Worm (Caenorhabditis elegans) whole organism, L2 larva: ENCODE results near the gene nspb-8.

Source experiments
- C34F6.9 ChIP-seq: fragments of 150-350 bp; optimal IDR thresholded peaks from 2 replicates; lab custom pipeline; 2014; ENCODE audit warnings: missing biosample characterization, missing genetic modification characterization
- aly-2 ChIP-seq: fragments of 150-350 bp; optimal IDR thresholded peaks from 2 replicates; lab custom pipeline; 2014; ENCODE audit warnings: missing biosample characterization, missing genetic modification characterization
- crh-2 ChIP-seq: sonication (generic microtip); optimal IDR thresholded peaks from 2 replicates; lab custom pipeline; 2017; ENCODE audit warnings: missing biosample characterization, missing genetic modification characterization
- egl-27 ChIP-seq: sonication (generic microtip); optimal IDR thresholded peaks from 3 replicates; lab custom pipeline; 2017; ENCODE audit warnings: missing biosample characterization, missing genetic modification reagents, missing genetic modification characterization
- lin-13 ChIP-seq: fragments of 150-350 bp; optimal IDR thresholded peaks from 2 replicates; lab custom pipeline; 2014; ENCODE audit warnings: missing biosample characterization, missing genetic modification reagents, missing genetic modification characterization
- lin-39 ChIP-seq: fragments of 150-350 bp; optimal IDR thresholded peaks from 2 replicates; lab custom pipeline; 2014; ENCODE audit warnings: missing biosample characterization, missing genetic modification reagents, missing genetic modification characterization
- lsy-2 ChIP-seq, 2 experiments: fragments of 150-350 bp in 1 of 2; sonication (generic microtip) in 1 of 2; optimal IDR thresholded peaks; 2 replicates each; lab custom pipeline; 2014 to 2017; ENCODE audit warnings: missing biosample characterization in 2 of 2, missing genetic modification characterization in 2 of 2
- nhr-10 ChIP-seq: sonication (generic microtip); optimal IDR thresholded peaks from 2 replicates; lab custom pipeline; 2017; ENCODE audit warnings: missing biosample characterization, missing genetic modification characterization
- nhr-77 ChIP-seq: fragments of 150-350 bp; optimal IDR thresholded peaks from 2 replicates; lab custom pipeline; 2014; ENCODE audit warnings: missing biosample characterization, missing genetic modification characterization
- unc-62 ChIP-seq: fragments of 150-350 bp; optimal IDR thresholded peaks from 2 replicates; lab custom pipeline; 2014; ENCODE audit warnings: missing biosample characterization, missing genetic modification reagents, missing genetic modification characterization

ce11 chrII:14616927-14617326 lies 36.5 kb upstream of the nspb-8 start:
- TF ChIP-seq aly-2 (tag; lab: Kevin White, UChicago) (no peak), lsy-2 (tag; optimal IDR thresholded peaks at IDR 0.05; lab: Kevin White, UChicago) (no peak), nhr-77 (no peak), unc-62 (GFP tag; lab: Kevin White, UChicago) (no peak), crh-2 (tag; lab: Kevin White, UChicago) (no peak), lin-39 (tag; lab: Kevin White, UChicago) (no peak), lin-13 (GFP tag; lab: Kevin White, UChicago) (no peak), nhr-10 (tag; lab: Kevin White, UChicago) (no peak), C34F6.9 (no peak), egl-27 (tag; lab: Kevin White, UChicago) (no peak)
